Worm (Caenorhabditis elegans) whole organism, young adult: ENCODE measurements around the gene F22E5.6.

Experiments
- dpl-1 ChIP-seq: fragments of 150-350 bp; optimal IDR thresholded peaks from 2 replicates; lab custom pipeline; 2014; ENCODE audit warnings: missing biosample characterization, missing genetic modification reagents, missing genetic modification characterization
- lin-35 ChIP-seq, 3 experiments: fragments of 150-350 bp in 2 of 3; sonication (generic microtip) in 1 of 3; optimal IDR thresholded peaks; 2 replicates each; lab custom pipeline; 2014 to 2018; ENCODE audit warnings: missing biosample characterization in 3 of 3, missing genetic modification characterization in 3 of 3, missing genetic modification reagents in 3 of 3
- snpc-4 ChIP-seq, 5 experiments: fragments of 150-350 bp in 1 of 5; sonication (generic microtip) in 4 of 5; optimal IDR thresholded peaks; 2 replicates each; lab custom pipeline; 2014 to 2018; ENCODE audit warnings: missing genetic modification characterization in 5 of 5, missing biosample characterization in 3 of 5, antibody characterized with exemption in 2 of 5, mild to moderate bottlenecking in 2 of 5, missing compliant biosample characterization in 2 of 5, missing genotype in 2 of 5, moderate library complexity in 2 of 5, missing genetic modification reagents in 1 of 5

DNA sequence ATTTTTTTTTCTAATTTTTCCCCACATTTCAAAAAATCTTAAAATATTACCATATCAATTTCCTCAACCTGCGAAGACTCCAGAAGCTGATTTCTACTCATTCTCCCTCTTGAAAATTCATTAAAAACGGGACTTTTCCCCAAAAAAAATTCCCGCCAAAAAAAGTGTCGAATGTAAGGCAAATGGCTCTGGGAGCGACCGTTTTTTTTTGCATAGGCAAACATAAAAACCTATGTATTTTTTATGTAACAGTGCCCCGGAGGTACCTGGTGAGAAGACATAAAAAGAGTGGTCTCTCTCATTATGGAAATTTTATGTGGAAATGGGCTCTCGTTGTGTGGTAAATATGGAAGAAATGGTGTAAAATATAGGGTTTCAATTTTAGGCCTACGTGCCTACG is 34.6 kb downstream of the F22E5.6 start, which contains the start of gene ceh-87:
- TF ChIP-seq dpl-1 (GFP tag; lab: Kevin White, UChicago) (no peak), snpc-4 (GFP tag; optimal IDR thresholded peaks at IDR 0.05; lab: Kevin White, UChicago) (no peak), snpc-4 (tag; optimal IDR thresholded peaks at IDR 0.05; lab: Kevin White, UChicago) (no peak), lin-35 (GFP tag; optimal IDR thresholded peaks at IDR 0.05; lab: Kevin White, UChicago) (no peak)
